Fruit fly (Drosophila melanogaster): ENCODE measurements around the gene CG7841.
A peak's percentile ranks its signal among the peaks of the same experiment; 100 is the strongest.

CG7841 gene

dm6 chr3L:15508233-15508632 is at the start of gene CG7841:
CG7841 (minus strand) TSS chr3L:15508252.
- TF ChIP-seq CG17801 (GFP tag; optimal IDR thresholded peaks at IDR 0.05; ENCODE audit: partially characterized antibody) = peak; percentile 99

dm6 chr3L:15553993-15554644 is 46.1 kb upstream of the CG7841 start, which contains the start of gene AGO2:
AGO2 (plus strand) TSS chr3L:15554113.
- TF ChIP-seq CG17801 (GFP tag; optimal IDR thresholded peaks at IDR 0.05; ENCODE audit: partially characterized antibody) = peak; percentile 67

dm6 chr3L:15548843-15549242 is 40.8 kb upstream of the CG7841 start:
- no peak for TF ChIP-seq CG17801 (GFP tag; optimal IDR thresholded peaks at IDR 0.05; ENCODE audit: partially characterized antibody)

- TF ChIP-seq CG17801 (GFP tag; optimal IDR thresholded peaks at IDR 0.05; ENCODE audit: partially characterized antibody) = no peak
Measured at dm6 chr3L:15547187-15547790, 39.2 kb upstream of the CG7841 start.

dm6 chr3L:15544455-15545415 is 36.7 kb upstream of the CG7841 start:
- no peak for TF ChIP-seq CG17801 (GFP tag; optimal IDR thresholded peaks at IDR 0.05; ENCODE audit: partially characterized antibody)

dm6 chr3L:15543467-15543866 is 35.4 kb upstream of the CG7841 start:
- TF ChIP-seq CG17801 (GFP tag; optimal IDR thresholded peaks at IDR 0.05; ENCODE audit: partially characterized antibody) = no peak

dm6 chr3L:15543049-15543448 is 35.0 kb upstream of the CG7841 start:
- TF ChIP-seq CG17801 (GFP tag; optimal IDR thresholded peaks at IDR 0.05; ENCODE audit: partially characterized antibody) = peak; percentile 21

dm6 chr3L:15541281-15541680 is 33.2 kb upstream of the CG7841 start:
- no peak for TF ChIP-seq CG17801 (GFP tag; optimal IDR thresholded peaks at IDR 0.05; ENCODE audit: partially characterized antibody)

dm6 chr3L:15540682-15541081 is 32.6 kb upstream of the CG7841 start:
- TF ChIP-seq CG17801 (GFP tag; optimal IDR thresholded peaks at IDR 0.05; ENCODE audit: partially characterized antibody) = no peak

dm6 chr3L:15539903-15540409 is 31.9 kb upstream of the CG7841 start:
- TF ChIP-seq CG17801 (GFP tag; optimal IDR thresholded peaks at IDR 0.05; ENCODE audit: partially characterized antibody) = peak; percentile 17

- no peak for TF ChIP-seq CG17801 (GFP tag; optimal IDR thresholded peaks at IDR 0.05; ENCODE audit: partially characterized antibody)
Measured at dm6 chr3L:15538582-15539490, 30.8 kb upstream of the CG7841 start.

dm6 chr3L:15537916-15538581 is 30.0 kb upstream of the CG7841 start:
- TF ChIP-seq CG17801 (GFP tag; optimal IDR thresholded peaks at IDR 0.05; ENCODE audit: partially characterized antibody) = no peak

- TF ChIP-seq CG17801 (GFP tag; optimal IDR thresholded peaks at IDR 0.05; ENCODE audit: partially characterized antibody) = no peak
Measured at dm6 chr3L:15536550-15536949, 28.5 kb upstream of the CG7841 start.

dm6 chr3L:15535800-15536225 is 27.8 kb upstream of the CG7841 start:
- no peak for TF ChIP-seq CG17801 (GFP tag; optimal IDR thresholded peaks at IDR 0.05; ENCODE audit: partially characterized antibody)
